Worm (Caenorhabditis elegans): Measurements from ENCODE around the gene ttr-33.

- TF ChIP-seq nhr-237 (tag; optimal IDR thresholded peaks at IDR 0.05) (no peak), mls-2 (tag; optimal IDR thresholded peaks at IDR 0.05) (no peak), lin-13 (tag; optimal IDR thresholded peaks at IDR 0.05) (no peak)
These were observed 11.3 kb downstream of the ttr-33 start for ce11 chrV:7826362-7826761.
